Fruit fly (Drosophila melanogaster): ENCODE measurements around the gene LysX.

LysX gene

DNA sequence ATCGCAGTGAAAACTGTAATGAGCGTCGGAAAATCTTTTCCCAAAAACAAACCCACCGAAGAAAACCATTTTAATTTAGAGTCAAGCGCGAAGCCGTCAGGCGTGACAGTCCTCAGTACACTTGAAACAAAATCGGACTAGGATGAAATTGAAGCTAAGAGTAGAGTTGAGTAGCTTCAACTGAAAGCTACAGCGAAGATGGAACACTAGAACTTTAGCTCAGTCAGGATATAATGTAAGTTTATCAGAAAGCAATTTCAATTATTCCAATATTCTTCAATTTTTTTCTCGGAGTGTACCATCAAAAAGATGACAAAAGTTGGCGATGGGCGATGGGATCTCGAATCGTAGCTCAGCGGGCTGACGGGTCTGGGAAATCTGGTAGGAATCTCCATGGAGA is 21.4 kb upstream of the LysX start (continued):
- TF ChIP-seq CG16813 (GFP tag; IDR thresholded peaks at IDR 0.05; ENCODE audit: partially characterized antibody), result no peak
- no peak for TF ChIP-seq Hmr (GFP tag; optimal IDR thresholded peaks at IDR 0.05)
- no peak for TF ChIP-seq CG43689 (GFP tag; IDR thresholded peaks at IDR 0.05)
- no peak for TF ChIP-seq Hand (GFP tag; optimal IDR thresholded peaks at IDR 0.05)
- no peak for TF ChIP-seq Trl (optimal IDR thresholded peaks at IDR 0.05)
- TF ChIP-seq Trl (GFP tag; optimal IDR thresholded peaks at IDR 0.05), result peak; percentile 2
- peak; percentile 59 for TF ChIP-seq CG18262 (tag; optimal IDR thresholded peaks at IDR 0.05)
- TF ChIP-seq bcd (GFP tag; optimal IDR thresholded peaks at IDR 0.05), result peak; percentile 18
- peak; percentile 38 for TF ChIP-seq CG6813 (GFP tag; optimal IDR thresholded peaks at IDR 0.05)
- TF ChIP-seq Gug (GFP tag; IDR thresholded peaks at IDR 0.05), result no peak
- no peak for TF ChIP-seq knrl (GFP tag; IDR thresholded peaks at IDR 0.05; ENCODE audit: partially characterized antibody)
- TF ChIP-seq Optix (GFP tag; IDR thresholded peaks at IDR 0.05), result no peak
- no peak for TF ChIP-seq Hr39 (optimal IDR thresholded peaks at IDR 0.05)
- no peak for TF ChIP-seq BEAF-32 (GFP tag; optimal IDR thresholded peaks at IDR 0.05)
- TF ChIP-seq Adf1 (GFP tag; IDR thresholded peaks at IDR 0.05), result no peak
- no peak for TF ChIP-seq CG14667 (GFP tag; IDR thresholded peaks at IDR 0.05)
- TF ChIP-seq cas (GFP tag; IDR thresholded peaks at IDR 0.05), result no peak
- TF ChIP-seq Dip2 (GFP tag; IDR thresholded peaks at IDR 0.05), result no peak
- no peak for TF ChIP-seq fd102C (GFP tag; optimal IDR thresholded peaks at IDR 0.05)
- TF ChIP-seq B-H1 (GFP tag; IDR thresholded peaks at IDR 0.05), result no peak
- TF ChIP-seq chif (GFP tag; optimal IDR thresholded peaks at IDR 0.05), result peak; percentile 33 to 44
- TF ChIP-seq CG8290 (GFP tag; optimal IDR thresholded peaks at IDR 0.05), result no peak
- peak in 1 of 2 experiments; percentile 45 for TF ChIP-seq CG8290 (tag; optimal IDR thresholded peaks at IDR 0.05)
- TF ChIP-seq CG17359 (tag; optimal IDR thresholded peaks at IDR 0.05), result peak; percentile 62
- peak; percentile 1 for TF ChIP-seq bab2 (GFP tag; optimal IDR thresholded peaks at IDR 0.05)
- peak; percentile 50 for TF ChIP-seq CG6254 (GFP tag; optimal IDR thresholded peaks at IDR 0.05)
- TF ChIP-seq CG1647 (GFP tag; optimal IDR thresholded peaks at IDR 0.05), result no peak
- no peak for TF ChIP-seq CG13894 (tag; optimal IDR thresholded peaks at IDR 0.05)
- no peak for TF ChIP-seq Scr (GFP tag; IDR thresholded peaks at IDR 0.05; ENCODE audit: partially characterized antibody)
- TF ChIP-seq kah (GFP tag; optimal IDR thresholded peaks at IDR 0.05), result no peak
- peak; percentile 14 for TF ChIP-seq Max (GFP tag; optimal IDR thresholded peaks at IDR 0.05)
- peak; percentile 50 for TF ChIP-seq ATbp (GFP tag; optimal IDR thresholded peaks at IDR 0.05)
- TF ChIP-seq sens (GFP tag), result peak; percentile 94
- TF ChIP-seq Atf6 (GFP tag; IDR thresholded peaks at IDR 0.05), result 0 out of 2 replicates have a peak, but pooled peaks have one; percentile 24
- TF ChIP-seq luna (GFP tag; optimal IDR thresholded peaks at IDR 0.05), result no peak
- no peak for TF ChIP-seq Gsc (GFP tag; IDR thresholded peaks at IDR 0.05)
- TF ChIP-seq CG7928 (GFP tag; optimal IDR thresholded peaks at IDR 0.05), result no peak
- peak; percentile 60 for TF ChIP-seq onecut (GFP tag; IDR thresholded peaks at IDR 0.05)
- peak; percentile 12 for TF ChIP-seq Camta (GFP tag; optimal IDR thresholded peaks at IDR 0.05)
- TF ChIP-seq CG12942 (GFP tag; optimal IDR thresholded peaks at IDR 0.05), result no peak
- no peak for TF ChIP-seq Doc2 (GFP tag; IDR thresholded peaks at IDR 0.05)
- TF ChIP-seq CG12155 (GFP tag; optimal IDR thresholded peaks at IDR 0.05), result no peak
- TF ChIP-seq Blimp-1 (GFP tag; optimal IDR thresholded peaks at IDR 0.05), result peak; percentile 69
- peak; percentile 48 for TF ChIP-seq CG12219 (GFP tag; optimal IDR thresholded peaks at IDR 0.05)
- peak; percentile 54 for TF ChIP-seq trem (tag; optimal IDR thresholded peaks at IDR 0.05)
- TF ChIP-seq CG9932 (GFP tag; IDR thresholded peaks at IDR 0.05), result no peak
- TF ChIP-seq Fer2 (tag; optimal IDR thresholded peaks at IDR 0.05), result no peak
- TF ChIP-seq fd96Cb (tag; optimal IDR thresholded peaks at IDR 0.05), result peak; percentile 67
- peak; percentile 57 for TF ChIP-seq CG14710 (tag; optimal IDR thresholded peaks at IDR 0.05)
- TF ChIP-seq CG4854 (GFP tag; optimal IDR thresholded peaks at IDR 0.05), result no peak
- TF ChIP-seq Nf-YA (GFP tag; IDR thresholded peaks at IDR 0.05), result no peak
- TF ChIP-seq CG30431 (GFP tag; optimal IDR thresholded peaks at IDR 0.05), result peak; percentile 36
